Worm (Caenorhabditis elegans) whole organism, L3 larva: Measurements from ENCODE around the gene str-211.

Source experiments
- R02D3.7 ChIP-seq: fragments of 150-350 bp; optimal IDR thresholded peaks from 2 replicates; lab custom pipeline; 2014; ENCODE audit warnings: missing biosample characterization, missing genetic modification characterization
- ceh-82 ChIP-seq: fragments of 150-350 bp; optimal IDR thresholded peaks from 2 replicates; lab custom pipeline; 2014; ENCODE audit warnings: missing biosample characterization, missing genetic modification characterization
- elt-2 ChIP-seq: sonication (generic microtip); optimal IDR thresholded peaks from 2 replicates; lab custom pipeline; 2016; ENCODE audit warnings: missing genetic modification reagents, mild to moderate bottlenecking, missing genetic modification characterization, missing compliant biosample characterization
- elt-3 ChIP-seq, 3 experiments: fragments of 150-350 bp in 1 of 3; sonication (generic microtip) in 2 of 3; optimal IDR thresholded peaks; 2 replicates in 2 of 3; 4 replicates in 1 of 3; lab custom pipeline; 2014 to 2017; ENCODE audit warnings: missing biosample characterization in 3 of 3, missing genetic modification characterization in 3 of 3
- hmg-11 ChIP-seq: sonication (generic microtip); optimal IDR thresholded peaks from 2 replicates; lab custom pipeline; 2016; ENCODE audit warnings: missing genetic modification characterization, missing compliant biosample characterization
- lin-15B ChIP-seq: fragments of 150-350 bp; optimal IDR thresholded peaks from 2 replicates; lab custom pipeline; 2014; ENCODE audit warnings: missing biosample characterization, missing genetic modification characterization
- lin-39 ChIP-seq: fragments of 150-350 bp; optimal IDR thresholded peaks from 2 replicates; lab custom pipeline; 2018; ENCODE audit warnings: missing biosample characterization, missing genetic modification reagents, missing genetic modification characterization
- pha-4 ChIP-seq: fragments of 150-350 bp; optimal IDR thresholded peaks from 2 replicates; lab custom pipeline; 2014; ENCODE audit warnings: missing biosample characterization, missing genetic modification reagents, missing genetic modification characterization
- pqm-1 ChIP-seq: fragments of 150-350 bp; optimal IDR thresholded peaks from 2 replicates; lab custom pipeline; 2017; ENCODE audit warnings: missing biosample characterization, missing genetic modification characterization, inconsistent platforms

DNA sequence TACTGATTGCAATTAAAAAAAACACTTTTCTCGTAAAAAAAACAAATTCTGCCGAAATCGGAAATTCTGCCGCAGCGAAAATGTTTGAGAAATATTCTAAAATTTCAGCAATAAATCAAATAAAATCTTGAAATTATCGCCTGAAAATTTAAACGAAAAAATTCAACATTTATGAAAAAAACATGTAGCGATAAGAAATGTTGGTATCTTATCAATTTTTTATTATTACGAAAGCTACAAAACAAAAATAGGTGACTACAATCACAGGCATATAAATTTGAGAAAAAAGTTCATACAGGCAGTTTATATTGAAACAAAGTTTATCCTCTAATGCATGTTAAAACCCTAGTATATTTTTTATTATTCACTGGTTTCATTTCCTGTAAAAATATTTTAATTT is 38.2 kb downstream of the str-211 start, which contains the start of gene ugt-14:
- TF ChIP-seq pqm-1 (tag; lab: Kevin White, UChicago) (no peak), lin-39 (tag; lab: Kevin White, UChicago) (no peak), hmg-11 (tag; lab: Kevin White, UChicago) (no peak), pha-4 (no peak), ceh-82 (tag; lab: Kevin White, UChicago) (no peak), R02D3.7 (no peak), elt-2 (tag; lab: Kevin White, UChicago) (no peak), lin-15B (tag; lab: Kevin White, UChicago) (no peak), elt-3 (tag; optimal IDR thresholded peaks at IDR 0.05; lab: Kevin White, UChicago) (no peak)
